Fruit fly (Drosophila melanogaster) whole organism, prepupa: Measurements from ENCODE around the gene RpS27A.
A peak's percentile ranks its signal among the peaks of the same experiment; 100 is the strongest.

ENCODE experiments used
- Blimp-1 ChIP-seq: fragments of 200-800 bp; sonication (Bioruptor generic); optimal IDR thresholded peaks from 3 replicates; lab custom pipeline; 2017; ENCODE audit warnings: missing biosample characterization, missing genetic modification characterization, mild to moderate bottlenecking, moderate library complexity, missing genetic modification reagents
- CG11294 ChIP-seq: fragments of 200-800 bp; sonication (Bioruptor generic); IDR thresholded peaks from 2 replicates; pipeline ENCODE4 v1.3.6; 2022; ENCODE audit warnings: missing biosample characterization, missing genetic modification characterization
- CG11762 ChIP-seq: fragments of 200-800 bp; sonication (Bioruptor generic); optimal IDR thresholded peaks from 3 replicates; lab custom pipeline; 2016; ENCODE audit warnings: missing biosample characterization, missing genetic modification characterization; ENCODE audit not compliant: insufficient read depth
- CG15336 ChIP-seq: fragments of 200-800 bp; sonication (Bioruptor generic); IDR thresholded peaks from 2 replicates; pipeline ENCODE4 v1.3.6; 2022; ENCODE audit warnings: missing biosample characterization, missing genetic modification characterization
- CG1621 ChIP-seq: fragments of 200-800 bp; sonication (Bioruptor generic); optimal IDR thresholded peaks from 3 replicates; lab custom pipeline; 2018; ENCODE audit warnings: missing biosample characterization, mild to moderate bottlenecking, missing genetic modification characterization
- CG16779 ChIP-seq: fragments of 200-800 bp; sonication (Bioruptor generic); optimal IDR thresholded peaks from 3 replicates; lab custom pipeline; 2017; ENCODE audit warnings: missing biosample characterization, mild to moderate bottlenecking, missing genetic modification characterization
- CG3032 ChIP-seq: fragments of 200-800 bp; optimal IDR thresholded peaks from 2 replicates; lab custom pipeline; 2019; ENCODE audit warnings: missing biosample characterization, mild to moderate bottlenecking, missing genetic modification characterization, moderate library complexity
- CG31627 ChIP-seq: fragments of 200-800 bp; sonication (Bioruptor generic); optimal IDR thresholded peaks from 3 replicates; lab custom pipeline; 2016; ENCODE audit warnings: missing biosample characterization, missing genetic modification characterization
- CG32006 ChIP-seq: fragments of 200-800 bp; sonication (Bioruptor generic); optimal IDR thresholded peaks from 3 replicates; lab custom pipeline; 2017; ENCODE audit warnings: missing biosample characterization, mild to moderate bottlenecking, missing genetic modification characterization
- CG34406 ChIP-seq: fragments of 200-800 bp; sonication (Bioruptor generic); optimal IDR thresholded peaks from 3 replicates; lab custom pipeline; 2016; ENCODE audit warnings: missing biosample characterization, missing genetic modification characterization
- CG4318 ChIP-seq: fragments of 200-800 bp; sonication (Bioruptor generic); optimal IDR thresholded peaks from 3 replicates; lab custom pipeline; 2017; ENCODE audit warnings: missing biosample characterization, mild to moderate bottlenecking, missing genetic modification characterization
- CG6163 ChIP-seq: fragments of 200-800 bp; sonication (Bioruptor generic); IDR thresholded peaks from 3 replicates; pipeline ENCODE4 v1.3.6; 2022; ENCODE audit warnings: missing biosample characterization, missing genetic modification characterization
- CG6276 ChIP-seq: fragments of 200-800 bp; sonication (Bioruptor generic); optimal IDR thresholded peaks from 2 replicates; lab custom pipeline; 2017; ENCODE audit warnings: missing biosample characterization, mild to moderate bottlenecking, missing genetic modification characterization
- CG6792 ChIP-seq: fragments of 200-800 bp; sonication (Bioruptor generic); optimal IDR thresholded peaks from 3 replicates; lab custom pipeline; 2016; ENCODE audit warnings: missing biosample characterization, missing genetic modification characterization
- CG6808 ChIP-seq: fragments of 200-800 bp; sonication (Bioruptor generic); optimal IDR thresholded peaks from 3 replicates; lab custom pipeline; 2017; ENCODE audit warnings: missing biosample characterization, missing genetic modification characterization, mild to moderate bottlenecking, moderate library complexity, missing genetic modification reagents
- CG6854 ChIP-seq: fragments of 200-800 bp; sonication (Bioruptor generic); optimal IDR thresholded peaks from 2 replicates; lab custom pipeline; 2017; ENCODE audit warnings: missing biosample characterization, mild to moderate bottlenecking, missing genetic modification characterization
- CG8119 ChIP-seq: fragments of 200-800 bp; sonication (Bioruptor generic); IDR thresholded peaks from 3 replicates; pipeline ENCODE4 v1.3.6; 2022; ENCODE audit warnings: missing biosample characterization, missing genetic modification characterization
- CG8319 ChIP-seq: fragments of 200-800 bp; sonication (Bioruptor generic); optimal IDR thresholded peaks from 3 replicates; lab custom pipeline; 2016; ENCODE audit warnings: missing biosample characterization, missing genetic modification characterization
- CG8632 ChIP-seq: fragments of 200-800 bp; sonication (Bioruptor generic); optimal IDR thresholded peaks from 3 replicates; lab custom pipeline; 2016; ENCODE audit warnings: missing biosample characterization, missing genetic modification characterization
- Eip75B ChIP-seq: fragments of 200-800 bp; sonication (Bioruptor generic); optimal IDR thresholded peaks from 3 replicates; lab custom pipeline; 2016; ENCODE audit warnings: missing biosample characterization, missing genetic modification characterization
- Eip78C ChIP-seq: fragments of 200-800 bp; sonication (Bioruptor generic); peaks from one replicate; lab custom pipeline; 2016; ENCODE audit warnings: missing biosample characterization, missing genetic modification characterization
- Eip93F ChIP-seq: fragments of 200-800 bp; sonication (Bioruptor generic); optimal IDR thresholded peaks from 2 replicates; lab custom pipeline; 2016; ENCODE audit warnings: missing biosample characterization, mild to moderate bottlenecking, missing genetic modification characterization
- Ets21C ChIP-seq: fragments of 200-800 bp; sonication (Bioruptor generic); optimal IDR thresholded peaks from 3 replicates; lab custom pipeline; 2016; ENCODE audit warnings: missing biosample characterization, missing genetic modification characterization
- Gug ChIP-seq: fragments of 200-800 bp; sonication (Bioruptor generic); IDR thresholded peaks from 2 replicates; pipeline ENCODE4 v1.3.6; 2022; ENCODE audit warnings: missing biosample characterization, missing genetic modification characterization
- Hr38 ChIP-seq: sonication (Bioruptor generic); optimal IDR thresholded peaks from 2 replicates; lab custom pipeline; 2016; ENCODE audit warnings: missing biosample characterization, missing genetic modification characterization
- Hr39 ChIP-seq: fragments of 200-800 bp; sonication (Bioruptor generic); optimal IDR thresholded peaks from 2 replicates; lab custom pipeline; 2016; ENCODE audit warnings: missing biosample characterization, missing genetic modification characterization
- Hr4 ChIP-seq: fragments of 200-800 bp; sonication (Bioruptor generic); optimal IDR thresholded peaks from 3 replicates; lab custom pipeline; 2016; ENCODE audit warnings: missing biosample characterization, missing genetic modification characterization
- Lpt ChIP-seq: fragments of 200-800 bp; sonication (Bioruptor generic); optimal IDR thresholded peaks from 3 replicates; lab custom pipeline; 2016; ENCODE audit warnings: missing biosample characterization, missing genetic modification characterization
- Met ChIP-seq: fragments of 200-800 bp; sonication (Bioruptor generic); optimal IDR thresholded peaks from 3 replicates; lab custom pipeline; 2016; ENCODE audit warnings: missing biosample characterization, missing genetic modification characterization
- OdsH ChIP-seq: fragments of 200-800 bp; sonication (Bioruptor generic); optimal IDR thresholded peaks from 3 replicates; lab custom pipeline; 2016; ENCODE audit warnings: missing biosample characterization, missing genetic modification characterization
- Smox ChIP-seq: fragments of 200-800 bp; sonication (Bioruptor generic); optimal IDR thresholded peaks from 3 replicates; lab custom pipeline; 2016; ENCODE audit warnings: missing biosample characterization, missing genetic modification characterization
- Sox102F ChIP-seq: fragments of 200-800 bp; sonication (Bioruptor generic); optimal IDR thresholded peaks from 2 replicates; lab custom pipeline; 2016; ENCODE audit warnings: missing biosample characterization, mild to moderate bottlenecking, missing genetic modification characterization
- Sox14 ChIP-seq: fragments of 200-800 bp; sonication (Bioruptor generic); optimal IDR thresholded peaks from 3 replicates; lab custom pipeline; 2016; ENCODE audit warnings: missing biosample characterization, missing genetic modification characterization
- Sox15 ChIP-seq: fragments of 200-800 bp; sonication (Bioruptor generic); optimal IDR thresholded peaks from 3 replicates; lab custom pipeline; 2016; ENCODE audit warnings: missing biosample characterization, missing genetic modification characterization
- achi ChIP-seq: fragments of 200-800 bp; sonication (Bioruptor generic); optimal IDR thresholded peaks from 3 replicates; lab custom pipeline; 2016; ENCODE audit warnings: missing biosample characterization, missing genetic modification characterization
- acj6 ChIP-seq: fragments of 200-800 bp; sonication (Bioruptor generic); optimal IDR thresholded peaks from 3 replicates; lab custom pipeline; 2016; ENCODE audit warnings: missing biosample characterization, missing genetic modification characterization
- dac ChIP-seq: fragments of 200-800 bp; sonication (Bioruptor generic); optimal IDR thresholded peaks from 2 replicates; lab custom pipeline; 2017; ENCODE audit warnings: missing biosample characterization, mild to moderate bottlenecking, missing genetic modification characterization
- dsx ChIP-seq: fragments of 200-800 bp; optimal IDR thresholded peaks from 3 replicates; lab custom pipeline; 2019; ENCODE audit warnings: missing biosample characterization, mild to moderate bottlenecking, missing genetic modification characterization, moderate library complexity; ENCODE audit not compliant: poor library complexity, severe bottlenecking
- eg ChIP-seq: fragments of 200-800 bp; sonication (Bioruptor generic); IDR thresholded peaks from 3 replicates; pipeline ENCODE4 v1.3.6; 2022; ENCODE audit warnings: missing biosample characterization, missing genetic modification characterization
- esn ChIP-seq: fragments of 200-800 bp; sonication (Bioruptor generic); optimal IDR thresholded peaks from 2 replicates; lab custom pipeline; 2016; ENCODE audit warnings: missing biosample characterization, mild to moderate bottlenecking, missing genetic modification characterization, moderate library complexity
- fd85E ChIP-seq: fragments of 200-800 bp; sonication (Bioruptor generic); optimal IDR thresholded peaks from 3 replicates; lab custom pipeline; 2016; ENCODE audit warnings: missing biosample characterization, missing genetic modification characterization
- fkh ChIP-seq: fragments of 200-800 bp; sonication (Bioruptor generic); optimal IDR thresholded peaks from 3 replicates; lab custom pipeline; 2017; ENCODE audit warnings: missing biosample characterization, mild to moderate bottlenecking, missing genetic modification characterization, moderate library complexity
- lz ChIP-seq: fragments of 200-800 bp; sonication (Bioruptor generic); optimal IDR thresholded peaks from 3 replicates; lab custom pipeline; 2016; ENCODE audit warnings: missing biosample characterization, missing genetic modification characterization
- net ChIP-seq: fragments of 200-800 bp; sonication (Bioruptor generic); optimal IDR thresholded peaks from 3 replicates; lab custom pipeline; 2016; ENCODE audit warnings: missing biosample characterization, missing genetic modification characterization
- pdm3 ChIP-seq: fragments of 200-800 bp; sonication (Bioruptor generic); optimal IDR thresholded peaks from 3 replicates; lab custom pipeline; 2016; ENCODE audit warnings: missing biosample characterization, missing genetic modification characterization
- salr ChIP-seq, 2 experiments: fragments of 200-800 bp; sonication (Bioruptor generic); optimal IDR thresholded peaks; 3 replicates each; lab custom pipeline; 2016 to 2018; ENCODE audit warnings: missing biosample characterization in 2 of 2, missing genetic modification characterization in 2 of 2, mild to moderate bottlenecking in 1 of 2
- spab ChIP-seq: fragments of 200-800 bp; sonication (Bioruptor generic); optimal IDR thresholded peaks from 2 replicates; lab custom pipeline; 2017; ENCODE audit warnings: missing biosample characterization, mild to moderate bottlenecking, missing genetic modification characterization, missing genetic modification reagents
- ss ChIP-seq, 2 experiments: fragments of 200-800 bp; sonication (Bioruptor generic); optimal IDR thresholded peaks; 2 replicates in 1 of 2; 3 replicates in 1 of 2; lab custom pipeline; 2017 to 2018; ENCODE audit warnings: mild to moderate bottlenecking in 2 of 2, missing biosample characterization in 2 of 2, missing genetic modification characterization in 2 of 2, moderate library complexity in 1 of 2
- svp ChIP-seq: fragments of 200-800 bp; sonication (Bioruptor generic); peaks from one replicate; lab custom pipeline; 2016; ENCODE audit warnings: missing biosample characterization, missing genetic modification characterization
- topi ChIP-seq: fragments of 200-800 bp; sonication (Bioruptor generic); optimal IDR thresholded peaks from 3 replicates; lab custom pipeline; 2016; ENCODE audit warnings: missing biosample characterization, missing genetic modification characterization
- vri ChIP-seq: fragments of 200-800 bp; sonication (Bioruptor generic); optimal IDR thresholded peaks from 3 replicates; lab custom pipeline; 2016; ENCODE audit warnings: missing biosample characterization, mild to moderate bottlenecking, missing genetic modification characterization

The RpS27A gene

DNA sequence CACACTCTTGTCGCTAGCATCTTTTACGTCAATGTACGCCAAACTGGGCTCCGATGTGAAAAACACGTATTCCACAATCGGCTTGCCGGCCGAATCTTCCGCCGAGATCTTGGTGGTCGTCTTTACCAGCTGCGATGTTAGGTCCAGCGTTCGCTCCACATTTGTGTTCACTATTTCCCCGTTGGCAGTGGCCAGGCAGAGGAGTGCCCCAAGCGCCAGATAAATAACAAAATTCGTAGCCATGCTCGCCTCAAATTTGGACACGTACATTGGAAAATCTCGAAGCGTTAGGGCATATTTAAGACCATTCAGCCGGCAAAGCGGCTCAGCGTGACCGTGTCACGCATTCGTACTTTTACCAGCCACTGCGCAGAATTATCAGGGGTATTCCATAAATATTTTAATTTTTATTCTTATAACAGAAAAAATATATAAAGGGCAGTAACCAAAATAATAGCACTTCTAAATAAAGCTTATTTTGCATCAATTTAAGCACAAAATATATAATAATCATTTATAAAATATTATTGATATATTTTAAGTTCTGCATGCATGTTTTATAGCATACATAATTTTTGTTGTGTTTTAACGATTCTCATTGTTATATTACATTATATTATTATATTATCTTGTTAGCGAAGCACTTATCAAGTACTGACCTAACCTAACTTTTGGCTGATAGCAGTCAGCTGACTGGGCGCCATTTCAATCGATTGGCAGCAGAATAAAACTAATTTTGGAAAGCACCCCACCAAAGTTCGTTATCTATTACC lies 32.5 kb upstream of the RpS27A start, which contains the start of the genes CG33303 and dpr19:
Gene CG33303, minus strand, starts transcription at position 294 of the 773 bp plus-strand sequence.
Gene dpr19, plus strand, starts transcription at position 705 of the 773 bp plus-strand sequence.
- TF ChIP-seq CG8632 (GFP tag; lab: Kevin White, UChicago): no peak
- no peak for TF ChIP-seq Hr38 (GFP tag; lab: Kevin White, UChicago)
- TF ChIP-seq CG11294 (GFP tag; lab: Robert Waterston, UW): no peak
- no peak for TF ChIP-seq Blimp-1 (GFP tag; lab: Kevin White, UChicago)
- no peak for TF ChIP-seq CG31627 (GFP tag; lab: Kevin White, UChicago)
- TF ChIP-seq CG11762 (GFP tag; lab: Kevin White, UChicago): no peak
- peak; percentile 36 for TF ChIP-seq dsx (GFP tag; lab: Kevin White, UChicago)
- no peak for TF ChIP-seq acj6
- TF ChIP-seq Ets21C: no peak
- TF ChIP-seq Eip93F (GFP tag; lab: Kevin White, UChicago): no peak
- TF ChIP-seq fd85E (GFP tag; lab: Kevin White, UChicago): no peak
- TF ChIP-seq CG6792: peak; percentile 37
- no peak for TF ChIP-seq Hr4 (GFP tag; lab: Kevin White, UChicago)
- TF ChIP-seq Hr39 (GFP tag; lab: Kevin White, UChicago): no peak
- no peak for TF ChIP-seq ss (GFP tag; optimal IDR thresholded peaks at IDR 0.05; lab: Kevin White, UChicago)
- no peak; the same call in 2 of the 3 replicates for TF ChIP-seq CG6163 (GFP tag; lab: Robert Waterston, UW)
- TF ChIP-seq Lpt (GFP tag; lab: Kevin White, UChicago): no peak
- TF ChIP-seq Eip75B: no peak
- peak; percentile 24 for TF ChIP-seq CG6808 (GFP tag; lab: Kevin White, UChicago)
- TF ChIP-seq CG6854 (GFP tag; lab: Kevin White, UChicago): peak; percentile 43
- TF ChIP-seq achi (GFP tag; lab: Kevin White, UChicago): peak; percentile 8
- TF ChIP-seq esn (GFP tag; lab: Kevin White, UChicago): peak; percentile 49
- TF ChIP-seq CG4318 (GFP tag; lab: Kevin White, UChicago): no peak
- no peak for TF ChIP-seq salr (GFP tag; optimal IDR thresholded peaks at IDR 0.05; lab: Kevin White, UChicago)
- peak; percentile 67; the same call in 2 of the 3 replicates for TF ChIP-seq CG8119 (GFP tag; lab: Robert Waterston, UW)
- no peak for TF ChIP-seq Smox (GFP tag; lab: Kevin White, UChicago)
- TF ChIP-seq CG32006 (GFP tag; lab: Kevin White, UChicago): no peak
- TF ChIP-seq CG16779: no peak
- TF ChIP-seq CG1621 (tag; lab: Kevin White, UChicago): no peak
- TF ChIP-seq net (GFP tag; lab: Kevin White, UChicago): no peak
- no peak for TF ChIP-seq pdm3
- no peak for TF ChIP-seq fkh (GFP tag; lab: Kevin White, UChicago)
- no peak for TF ChIP-seq Sox14 (GFP tag; lab: Kevin White, UChicago)
- no peak for TF ChIP-seq Met (GFP tag; lab: Kevin White, UChicago)
- TF ChIP-seq Sox102F (GFP tag; lab: Kevin White, UChicago): no peak
- TF ChIP-seq CG3032 (tag; lab: Kevin White, UChicago): peak; percentile 65
- TF ChIP-seq eg (GFP tag; lab: Robert Waterston, UW): no peak
- TF ChIP-seq vri (GFP tag; lab: Kevin White, UChicago): no peak
- no peak for TF ChIP-seq Sox15
- TF ChIP-seq Gug (GFP tag; lab: Robert Waterston, UW): peak; percentile 22; the same call in 1 of the 2 replicates
- TF ChIP-seq CG34406 (GFP tag; lab: Kevin White, UChicago): peak; percentile 51
- no peak for TF ChIP-seq spab (GFP tag; lab: Kevin White, UChicago)
- no peak for TF ChIP-seq svp (GFP tag; lab: Kevin White, UChicago)
- no peak for TF ChIP-seq OdsH (GFP tag; lab: Kevin White, UChicago)
- no peak for TF ChIP-seq topi
- no peak for TF ChIP-seq CG6276
- peak; percentile 70 for TF ChIP-seq Eip78C (GFP tag; lab: Kevin White, UChicago)
- no peak for TF ChIP-seq lz (GFP tag; lab: Kevin White, UChicago)
- no peak for TF ChIP-seq CG8319 (GFP tag; lab: Kevin White, UChicago)
- TF ChIP-seq dac (GFP tag; lab: Kevin White, UChicago): no peak
- TF ChIP-seq CG15336 (GFP tag; lab: Robert Waterston, UW): peak; percentile 79
